Fruit fly (Drosophila melanogaster) whole organism, larva: Measurements from ENCODE around the gene Sgs5.

Experiments used
- noc ChIP-seq: fragments of 200-800 bp; sonication (Bioruptor generic); optimal IDR thresholded peaks from 3 replicates; lab custom pipeline; 2019; ENCODE audit warnings: missing biosample characterization, mild to moderate bottlenecking, missing genetic modification characterization, moderate library complexity

The Sgs5 gene

dm6 chr3R:17599695-17600094 lies 4.5 kb downstream of the Sgs5 start:
- TF ChIP-seq noc (tag; lab: Kevin White, UChicago): no peak

DNA sequence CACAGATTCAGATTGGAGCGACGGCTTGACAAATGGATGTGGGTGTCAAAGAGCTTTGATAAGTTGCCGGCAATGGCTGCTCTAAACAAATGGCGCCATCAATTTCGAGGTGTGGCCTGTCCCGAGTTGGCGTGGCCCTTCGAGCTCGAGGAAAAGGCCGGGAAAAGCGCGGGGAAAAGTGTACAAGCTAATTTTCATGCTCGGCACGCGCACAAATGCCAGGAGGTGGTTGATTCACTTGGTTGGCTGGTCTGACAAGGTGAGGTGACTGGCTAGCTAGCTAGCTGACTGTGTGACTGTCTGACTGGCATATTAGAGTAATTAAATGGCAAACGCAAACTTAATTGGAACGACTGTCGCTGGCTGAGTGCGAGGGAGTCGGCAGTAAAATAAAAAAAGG lies 6.7 kb downstream of the Sgs5 start:
- TF ChIP-seq noc (tag; lab: Kevin White, UChicago): no peak

DNA sequence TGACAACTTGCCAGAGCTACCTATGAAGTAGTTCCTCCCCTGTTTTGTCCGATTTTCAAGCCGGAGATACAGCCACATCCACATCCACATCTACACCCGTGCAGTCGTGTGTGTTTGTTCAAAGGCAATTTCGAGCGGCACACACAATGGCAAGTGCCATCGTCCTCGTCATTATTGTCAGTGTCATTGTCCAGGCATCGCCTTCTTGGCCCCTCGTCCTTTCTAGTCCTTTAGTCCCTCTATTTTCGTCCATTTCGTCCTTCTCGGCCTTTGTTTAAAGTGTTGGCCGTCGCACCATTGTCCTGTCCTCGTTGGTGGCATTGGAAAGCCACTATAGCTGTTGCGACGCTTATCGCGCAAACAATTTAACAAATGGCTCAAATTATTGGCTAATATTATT lies 7.8 kb downstream of the Sgs5 start:
- TF ChIP-seq noc (tag; lab: Kevin White, UChicago): no peak

DNA sequence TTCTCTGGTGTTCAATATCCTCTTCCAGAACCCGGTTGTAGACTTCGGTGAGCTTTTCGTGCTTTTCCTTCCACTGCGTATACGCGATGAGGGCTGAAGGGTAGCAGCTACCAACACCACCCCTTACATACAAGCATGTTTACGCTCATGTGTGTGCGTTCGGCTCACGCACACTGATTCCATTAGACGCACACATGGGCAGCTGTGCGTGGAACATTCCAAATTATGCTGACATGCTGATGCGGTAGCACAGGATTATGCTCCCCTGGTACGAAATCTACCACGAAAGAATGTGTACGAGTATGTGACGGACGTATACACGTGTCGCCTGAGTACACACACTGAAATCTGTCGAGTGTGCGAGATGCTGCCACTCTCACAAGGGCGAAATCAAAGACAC lies 8.6 kb downstream of the Sgs5 start:
- TF ChIP-seq noc (tag; lab: Kevin White, UChicago): no peak

DNA sequence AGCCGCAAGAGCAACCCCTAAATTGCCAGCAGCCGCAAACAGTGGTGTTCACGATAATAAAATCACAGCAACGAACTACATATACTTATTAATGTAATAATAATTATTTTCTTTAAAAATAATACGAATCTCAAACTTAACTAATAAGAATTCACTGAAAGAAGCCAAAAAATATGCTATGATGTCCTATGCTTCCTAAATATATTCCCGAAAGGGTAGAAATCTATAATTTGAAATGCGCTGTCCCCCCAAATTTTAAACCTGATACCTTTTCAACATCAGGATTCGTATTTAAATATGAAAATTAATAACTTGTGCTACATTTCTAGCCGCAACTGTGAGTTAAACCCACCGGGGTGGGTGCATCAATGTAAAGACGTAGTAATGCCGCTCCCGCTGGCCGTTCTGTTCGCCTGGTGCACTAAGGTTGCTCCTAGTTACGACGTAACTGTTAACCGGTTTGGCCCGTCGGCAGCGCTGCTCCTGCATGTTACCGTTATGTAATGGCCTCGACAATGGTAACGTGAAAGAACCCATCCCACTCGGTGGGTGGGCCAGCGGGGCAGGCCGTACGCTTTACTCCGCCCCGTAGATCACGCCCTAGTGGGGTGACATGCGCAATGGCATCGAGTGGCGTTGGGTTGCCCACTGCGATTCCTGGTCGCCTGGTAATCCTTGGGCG lies 9.2 kb downstream of the Sgs5 start:
- peak; percentile 34 for TF ChIP-seq noc (tag; lab: Kevin White, UChicago)

- TF ChIP-seq noc (tag; lab: Kevin White, UChicago): no peak
Measured at dm6 chr3R:17604880-17605667, 9.9 kb downstream of the Sgs5 start.

DNA sequence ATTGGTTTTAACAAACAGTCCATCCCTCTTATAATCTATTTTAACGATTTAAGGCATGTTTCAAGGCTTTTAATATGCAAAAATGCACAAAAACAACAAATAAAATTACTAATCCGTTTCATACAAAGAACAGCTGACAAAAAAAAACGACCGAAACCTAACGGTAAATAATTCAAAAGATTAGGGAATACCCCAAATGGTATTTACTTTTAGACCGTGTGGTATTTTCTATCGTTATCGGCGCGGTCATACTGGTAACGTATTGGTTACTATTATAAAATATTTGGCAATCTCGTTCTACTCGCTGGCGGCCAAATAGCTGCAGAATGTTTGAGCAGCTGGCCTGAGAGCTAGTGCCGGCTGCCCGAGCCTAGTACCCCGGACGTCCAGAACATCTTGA lies 10.7 kb downstream of the Sgs5 start, which contains the start of gene sll:
Gene sll, plus strand, starts transcription at position 235 of the 400 bp plus-strand sequence.
- no peak for TF ChIP-seq noc (tag; lab: Kevin White, UChicago)

dm6 chr3R:17609059-17609458 lies 13.9 kb downstream of the Sgs5 start, which contains the start of gene CG14329:
Gene CG14329 (plus strand): TSS chr3R:17609359.
- no peak for TF ChIP-seq noc (tag; lab: Kevin White, UChicago)

DNA sequence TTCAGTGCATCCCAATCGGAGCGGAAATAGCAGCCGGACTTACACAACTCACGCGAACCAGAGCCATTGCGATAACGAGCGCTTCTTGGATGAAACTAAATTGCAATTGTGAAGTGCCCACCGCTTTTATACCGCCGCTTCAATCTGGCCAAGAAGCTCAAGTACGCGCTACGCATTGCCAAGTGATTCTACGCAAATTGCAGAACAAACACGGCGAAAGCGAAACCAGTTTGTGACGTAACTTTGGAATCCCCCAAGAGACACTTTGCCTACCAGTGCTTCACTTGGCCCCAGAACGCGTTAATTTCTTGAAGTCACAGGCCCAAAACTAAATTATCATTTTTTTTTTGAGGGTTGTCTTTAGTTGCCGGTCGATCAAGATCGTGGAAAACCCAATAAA lies 16.2 kb downstream of the Sgs5 start, which contains the start of gene Edg91:
Gene Edg91, minus strand, starts transcription at position 101 of the 400 bp plus-strand sequence.
- no peak for TF ChIP-seq noc (tag; lab: Kevin White, UChicago)

DNA sequence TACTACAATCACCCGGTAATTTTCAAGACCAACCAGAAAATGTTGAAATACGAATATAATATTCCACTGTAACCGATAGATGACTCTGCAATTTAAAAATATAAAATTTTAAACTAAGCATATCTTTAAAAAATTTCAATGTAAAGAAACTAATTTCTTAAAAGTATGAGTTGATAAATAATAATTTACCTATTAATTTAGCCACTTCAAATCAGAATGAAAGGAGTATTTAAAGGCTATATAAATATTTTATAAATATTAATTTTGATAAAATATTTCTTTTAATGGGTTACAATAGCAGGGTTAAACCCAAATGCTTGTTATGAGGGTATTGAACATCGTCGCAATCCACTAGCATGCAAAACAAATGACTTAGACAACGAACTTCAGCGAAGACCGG lies 16.7 kb downstream of the Sgs5 start:
- no peak for TF ChIP-seq noc (tag; lab: Kevin White, UChicago)

dm6 chr3R:17612587-17612986 lies 17.4 kb downstream of the Sgs5 start, which contains the start of gene CG34281:
Gene CG34281 (plus strand): TSS chr3R:17612887.
- TF ChIP-seq noc (tag; lab: Kevin White, UChicago): no peak

- no peak for TF ChIP-seq noc (tag; lab: Kevin White, UChicago)
Measured at dm6 chr3R:17613549-17613948, 18.4 kb downstream of the Sgs5 start, which contains the start of gene CG14327. Gene CG14327 (plus strand): TSS chr3R:17613709.

- TF ChIP-seq noc (tag; lab: Kevin White, UChicago): no peak
Measured at dm6 chr3R:17615076-17615475, 19.9 kb downstream of the Sgs5 start.

DNA sequence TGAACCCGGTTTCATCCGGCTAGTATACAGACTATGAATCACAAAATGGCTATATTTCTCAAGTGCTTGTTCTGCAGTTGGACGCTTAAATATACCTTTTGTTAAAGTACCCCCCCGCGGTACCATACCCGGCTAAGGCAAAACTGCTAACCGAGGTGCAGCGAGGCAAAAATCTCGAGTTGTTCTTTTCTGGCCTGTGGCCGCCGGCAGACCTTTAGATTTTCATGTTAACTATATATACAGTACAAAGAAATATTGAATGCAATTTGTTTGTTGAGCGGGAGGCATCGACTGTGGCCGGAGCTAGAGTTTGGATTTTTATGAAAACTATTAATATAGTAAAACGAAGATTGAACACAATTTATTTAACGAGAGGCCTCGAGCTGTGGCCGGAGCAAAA lies 20.6 kb downstream of the Sgs5 start:
- no peak for TF ChIP-seq noc (tag; lab: Kevin White, UChicago)

dm6 chr3R:17616541-17616940 lies 21.4 kb downstream of the Sgs5 start:
- TF ChIP-seq noc (tag; lab: Kevin White, UChicago): no peak
